ENCODE assay signal across 4 fruit fly cellular contexts in the genomic region with DNA sequence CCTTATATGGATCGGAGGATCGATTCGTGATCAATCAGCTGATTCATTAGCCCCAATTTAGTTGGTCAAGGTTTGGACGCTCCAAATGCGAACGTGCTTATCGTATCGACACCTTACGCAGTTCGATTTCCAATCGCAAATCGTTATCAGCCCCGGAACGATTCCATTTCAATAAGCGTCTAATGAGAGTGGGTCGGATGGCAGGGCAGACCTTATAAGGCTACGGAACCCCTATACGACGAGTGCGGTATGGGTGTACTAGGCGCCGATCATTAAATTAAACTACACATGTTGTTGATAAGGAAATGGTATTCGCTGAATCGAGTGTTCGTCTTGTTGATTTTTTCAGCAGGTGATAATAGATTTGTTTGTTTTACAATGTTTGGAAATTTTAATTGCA.
TF ChIP-seq lines count a peak whose summit lies in the region.

No protein-coding gene starts in this region.

- TF ChIP-seq CTCF in whole organism, embryonic (GFP tag; optimal IDR thresholded peaks at IDR 0.05; lab: Kevin White, UChicago), result no peak

TF ChIP-seq in whole organism, adult, 20 proteins besides CTCF, POLR2A, EP300 and RAD21:
- TF ChIP-seq Hr96 (GFP tag; optimal IDR thresholded peaks at IDR 0.05; lab: Kevin White, UChicago) (no peak), cic (GFP tag; optimal IDR thresholded peaks at IDR 0.05; lab: Kevin White, UChicago) (peak; percentile 78), Mnt (GFP tag; optimal IDR thresholded peaks at IDR 0.05; lab: Kevin White, UChicago) (peak; percentile 54), tj (GFP tag; optimal IDR thresholded peaks at IDR 0.05; lab: Kevin White, UChicago) (peak; percentile 18)

TF ChIP-seq in whole organism, embryonic, 481 proteins besides CTCF, POLR2A, EP300 and RAD21 (continues in another document):
- TF ChIP-seq CG1832 (GFP tag; optimal IDR thresholded peaks at IDR 0.05; lab: Kevin White, UChicago), result no peak
- peak in 1 of 2 experiments; percentile 59 for TF ChIP-seq Pdp1 (GFP tag; optimal IDR thresholded peaks at IDR 0.05; lab: Kevin White, UChicago)
- no peak for TF ChIP-seq CG7372 (GFP tag; IDR thresholded peaks at IDR 0.05; lab: Robert Waterston, UW)
- TF ChIP-seq GATAe (GFP tag; conservative IDR thresholded peaks at IDR 0.05; lab: Robert Waterston, UW), result peak; percentile 71
- peak; percentile 68 for TF ChIP-seq Hey (tag; optimal IDR thresholded peaks at IDR 0.05; lab: Kevin White, UChicago)
- no peak for TF ChIP-seq dimm (GFP tag; IDR thresholded peaks at IDR 0.05; lab: Robert Waterston, UW)
- peak; percentile 36 for TF ChIP-seq CG10543 (GFP tag; optimal IDR thresholded peaks at IDR 0.05; lab: Kevin White, UChicago)
- TF ChIP-seq ssp (GFP tag; IDR thresholded peaks at IDR 0.05; lab: Robert Waterston, UW), result no peak
- TF ChIP-seq trh (GFP tag; optimal IDR thresholded peaks at IDR 0.05; lab: Kevin White, UChicago), result no peak
- TF ChIP-seq Ptx1 (GFP tag; IDR thresholded peaks at IDR 0.05; lab: Robert Waterston, UW), result no peak
- no peak for TF ChIP-seq CG31388 (GFP tag; optimal IDR thresholded peaks at IDR 0.05; lab: Kevin White, UChicago)
- no peak for TF ChIP-seq CG9609 (GFP tag; optimal IDR thresholded peaks at IDR 0.05; lab: Kevin White, UChicago)
- TF ChIP-seq TFAM (GFP tag; optimal IDR thresholded peaks at IDR 0.05; lab: Kevin White, UChicago), result no peak
- peak; percentile 1 for TF ChIP-seq Deaf1 (tag; optimal IDR thresholded peaks at IDR 0.05; lab: Kevin White, UChicago)
- TF ChIP-seq mirr (GFP tag; optimal IDR thresholded peaks at IDR 0.05; lab: Kevin White, UChicago), result peak; percentile 95
- TF ChIP-seq CG10959 (GFP tag; IDR thresholded peaks at IDR 0.05; lab: Robert Waterston, UW), result no peak
- peak; percentile 90 for TF ChIP-seq sug (tag; optimal IDR thresholded peaks at IDR 0.05; lab: Kevin White, UChicago)
- TF ChIP-seq HLHmδ (GFP tag; optimal IDR thresholded peaks at IDR 0.05; lab: Kevin White, UChicago), result no peak
- no peak for TF ChIP-seq CG18619 (GFP tag; optimal IDR thresholded peaks at IDR 0.05; lab: Kevin White, UChicago)
- 0 out of 2 replicates have a peak, but pooled peaks have one; percentile 36 for TF ChIP-seq Awh (GFP tag; IDR thresholded peaks at IDR 0.05; lab: Robert Waterston, UW)
- TF ChIP-seq org-1 (GFP tag; optimal IDR thresholded peaks at IDR 0.05; lab: Kevin White, UChicago), result no peak
- TF ChIP-seq esg (GFP tag; conservative IDR thresholded peaks at IDR 0.05; lab: Robert Waterston, UW), result no peak
- TF ChIP-seq CG1647 (GFP tag; optimal IDR thresholded peaks at IDR 0.05; lab: Kevin White, UChicago), result no peak
- peak; percentile 14 for TF ChIP-seq CG12769 (tag; optimal IDR thresholded peaks at IDR 0.05; lab: Kevin White, UChicago)
- peak; percentile 74 for TF ChIP-seq lab (GFP tag; optimal IDR thresholded peaks at IDR 0.05; lab: Kevin White, UChicago)
- TF ChIP-seq CG11695 (GFP tag; IDR thresholded peaks at IDR 0.05; lab: Robert Waterston, UW), result no peak
- no peak for TF ChIP-seq CG1602 (GFP tag; optimal IDR thresholded peaks at IDR 0.05; lab: Kevin White, UChicago)
- no peak for TF ChIP-seq usp (GFP tag; optimal IDR thresholded peaks at IDR 0.05; lab: Kevin White, UChicago)

TF ChIP-seq in whole organism, prepupa, 60 proteins besides CTCF, POLR2A, EP300 and RAD21:
- TF ChIP-seq fkh (GFP tag; optimal IDR thresholded peaks at IDR 0.05; lab: Kevin White, UChicago), result peak; percentile 14
- peak; percentile 54 for TF ChIP-seq svp (GFP tag; lab: Kevin White, UChicago)
- TF ChIP-seq CG3919 (GFP tag; optimal IDR thresholded peaks at IDR 0.05; lab: Kevin White, UChicago), result no peak
- TF ChIP-seq Eip93F (GFP tag; optimal IDR thresholded peaks at IDR 0.05; lab: Kevin White, UChicago), result peak; percentile 35

TF ChIP-seq in whole organism, wandering third instar larva, 38 proteins besides CTCF, POLR2A, EP300 and RAD21:
- TF ChIP-seq brk (GFP tag; optimal IDR thresholded peaks at IDR 0.05; lab: Kevin White, UChicago) (peak; percentile 47), usp (GFP tag; optimal IDR thresholded peaks at IDR 0.05; lab: Kevin White, UChicago) (no peak)
